Fruit fly (Drosophila melanogaster): Measurements from ENCODE around the gene Cks85A.
A peak's percentile ranks its signal among the peaks of the same experiment; 100 is the strongest.

dm6 chr3R:8747134-8747870 is 29.0 kb upstream of the Cks85A start, which contains the start of the genes CG9801 and Nasp:
- TF ChIP-seq fru (GFP tag; optimal IDR thresholded peaks at IDR 0.05), result no peak
- peak; percentile 13 for TF ChIP-seq h (GFP tag; optimal IDR thresholded peaks at IDR 0.05)
- peak in 1 of 2 experiments; percentile 10 for TF ChIP-seq foxo (GFP tag; optimal IDR thresholded peaks at IDR 0.05)
- TF ChIP-seq usp (GFP tag; optimal IDR thresholded peaks at IDR 0.05), result no peak
- peak; percentile 26 for TF ChIP-seq Vsx2 (GFP tag; optimal IDR thresholded peaks at IDR 0.05; ENCODE audit: partially characterized antibody)
- no peak for TF ChIP-seq rgr (GFP tag; optimal IDR thresholded peaks at IDR 0.05)
- peak; percentile 4 for TF ChIP-seq OdsH (GFP tag; optimal IDR thresholded peaks at IDR 0.05)
- no peak for TF ChIP-seq dsf (GFP tag; optimal IDR thresholded peaks at IDR 0.05; ENCODE audit: borderline replicate concordance)
- no peak for TF ChIP-seq CG9705 (GFP tag; optimal IDR thresholded peaks at IDR 0.05)
- no peak for TF ChIP-seq GATAd (GFP tag; optimal IDR thresholded peaks at IDR 0.05)
- TF ChIP-seq Dfd (GFP tag; optimal IDR thresholded peaks at IDR 0.05), result no peak
- no peak for TF ChIP-seq dl (GFP tag; optimal IDR thresholded peaks at IDR 0.05; ENCODE audit: insufficient read depth in 1 of 2, partially characterized antibody in 2 of 2)
- TF ChIP-seq sv (GFP tag; optimal IDR thresholded peaks at IDR 0.05), result no peak
- peak; percentile 10 for TF ChIP-seq br (GFP tag; optimal IDR thresholded peaks at IDR 0.05)
